Fruit fly (Drosophila melanogaster): Measurements from ENCODE around the gene CG14352.

DNA sequence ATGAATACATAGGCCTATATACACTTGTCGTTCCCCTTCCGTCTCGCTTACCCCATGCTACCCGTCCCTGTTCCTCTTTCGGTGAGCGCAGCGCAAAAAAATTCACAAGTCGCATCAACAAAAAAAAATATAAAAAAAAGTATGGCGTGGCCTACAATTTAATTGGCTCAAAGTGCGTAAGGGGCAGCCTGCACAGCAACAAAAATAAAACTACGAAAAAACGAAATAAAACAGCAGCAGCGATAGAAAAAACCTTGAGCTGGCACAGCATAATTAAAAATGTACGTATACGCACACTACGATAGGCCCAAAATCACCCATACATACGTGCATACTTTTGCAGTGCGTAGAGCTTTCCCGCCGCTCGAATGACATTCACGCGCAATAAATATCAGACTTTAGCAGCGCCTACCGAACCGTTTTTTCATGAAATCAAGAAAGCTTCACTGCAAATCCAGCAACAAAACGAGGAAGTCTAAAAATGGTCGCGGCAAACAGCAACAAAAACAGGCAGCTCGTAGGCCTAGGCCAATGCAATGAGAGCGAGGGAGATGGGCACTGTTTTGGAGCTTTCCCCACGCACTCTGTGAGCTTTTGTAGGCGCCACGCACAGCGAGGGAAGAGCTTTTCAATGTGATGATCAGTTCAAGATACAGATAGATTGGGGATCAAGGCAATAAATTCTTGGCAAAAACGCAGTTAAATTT is 45.8 kb downstream of the CG14352 start:
- TF ChIP-seq pdm3 (GFP tag; optimal IDR thresholded peaks at IDR 0.05) (no peak), Hr39 (GFP tag; optimal IDR thresholded peaks at IDR 0.05) (no peak), Hr38 (GFP tag; optimal IDR thresholded peaks at IDR 0.05) (no peak), Gug (GFP tag; IDR thresholded peaks at IDR 0.05) (no peak), CG7368 (GFP tag; optimal IDR thresholded peaks at IDR 0.05) (no peak), OdsH (GFP tag; optimal IDR thresholded peaks at IDR 0.05) (no peak)

Data from whole organism, prepupa.